Comparison of ENCODE assay signal across 1 worm cellular context in genomic region chrX:13940287-13940686, ce11.
TF ChIP-seq lines count a peak whose summit lies in the region.

No protein-coding gene starts in this region.

TF ChIP-seq in whole organism, L1 larva, 84 proteins besides CTCF, POLR2A, EP300 and RAD21 (continued from another document):
- TF ChIP-seq nhr-90 (tag; optimal IDR thresholded peaks at IDR 0.05; lab: Kevin White, UChicago; ENCODE audit: poor library complexity): peak; percentile 13
- TF ChIP-seq nhr-71 (tag; optimal IDR thresholded peaks at IDR 0.05; lab: Kevin White, UChicago): peak; percentile 21
